Fruit fly (Drosophila melanogaster) whole organism, embryonic: ENCODE data around the gene Jhbp13.

Experiments used
- BEAF-32 ChIP-seq: fragments of 200-800 bp; sonication (Bioruptor generic); optimal IDR thresholded peaks from 3 replicates; lab custom pipeline; 2017; ENCODE audit warnings: missing biosample characterization, missing genetic modification characterization, mild to moderate bottlenecking, moderate library complexity, missing genetic modification reagents
- CG10147 ChIP-seq: fragments of 200-800 bp; sonication (Bioruptor generic); optimal IDR thresholded peaks from 2 replicates; lab custom pipeline; 2019; ENCODE audit warnings: missing biosample characterization, mild to moderate bottlenecking, missing genetic modification characterization, moderate library complexity
- CG1024 ChIP-seq: fragments of 200-800 bp; sonication (Bioruptor generic); IDR thresholded peaks from 2 replicates; pipeline ENCODE4 v1.3.6; 2022; ENCODE audit warnings: missing biosample characterization, missing genetic modification characterization
- CG10267 ChIP-seq: fragments of 200-800 bp; sonication (Bioruptor generic); optimal IDR thresholded peaks from 2 replicates; lab custom pipeline; 2018; ENCODE audit warnings: missing biosample characterization, mild to moderate bottlenecking, missing genetic modification characterization, moderate library complexity
- CG10979 ChIP-seq: fragments of 200-800 bp; sonication (Bioruptor generic); optimal IDR thresholded peaks from 2 replicates; lab custom pipeline; 2018; ENCODE audit warnings: missing biosample characterization, mild to moderate bottlenecking, missing genetic modification characterization, moderate library complexity
- CG11560 ChIP-seq: fragments of 200-800 bp; sonication (Bioruptor generic); IDR thresholded peaks from 3 replicates; pipeline ENCODE4 v1.3.6; 2022; ENCODE audit warnings: missing biosample characterization, missing genetic modification characterization
- CG11695 ChIP-seq: fragments of 200-800 bp; sonication (Bioruptor generic); IDR thresholded peaks from 3 replicates; pipeline ENCODE4 v1.3.6; 2022; ENCODE audit warnings: missing biosample characterization, missing genetic modification characterization
- CG13287 ChIP-seq: fragments of 200-800 bp; sonication (Bioruptor generic); IDR thresholded peaks from 2 replicates; pipeline ENCODE4 v1.3.6; 2022; ENCODE audit warnings: missing biosample characterization, missing genetic modification characterization; ENCODE audit not compliant: partially characterized antibody
- CG17385 ChIP-seq: fragments of 200-800 bp; sonication (Bioruptor generic); optimal IDR thresholded peaks from 3 replicates; lab custom pipeline; 2018; ENCODE audit warnings: missing biosample characterization, mild to moderate bottlenecking, missing genetic modification characterization
- CG18599 ChIP-seq: fragments of 200-800 bp; sonication (Bioruptor generic); optimal IDR thresholded peaks from 3 replicates; lab custom pipeline; 2017; ENCODE audit warnings: missing biosample characterization, missing genetic modification characterization, mild to moderate bottlenecking, moderate library complexity, missing genetic modification reagents
- CG31388 ChIP-seq: fragments of 200-800 bp; sonication (Bioruptor generic); optimal IDR thresholded peaks from 2 replicates; lab custom pipeline; 2016; ENCODE audit warnings: missing biosample characterization, missing genetic modification characterization
- CG4404 ChIP-seq: fragments of 200-800 bp; sonication (Bioruptor generic); IDR thresholded peaks from 2 replicates; pipeline ENCODE4 v1.3.6; 2022; ENCODE audit warnings: missing biosample characterization, missing genetic modification characterization
- CG4707 ChIP-seq: fragments of 200-800 bp; sonication (Bioruptor generic); optimal IDR thresholded peaks from 2 replicates; lab custom pipeline; 2018; ENCODE audit warnings: missing biosample characterization, mild to moderate bottlenecking, missing genetic modification characterization, moderate library complexity
- CG7745 ChIP-seq: fragments of 200-800 bp; sonication (Bioruptor generic); optimal IDR thresholded peaks from 2 replicates; lab custom pipeline; 2018; ENCODE audit warnings: missing biosample characterization, mild to moderate bottlenecking, missing genetic modification characterization, moderate library complexity
- CG7987 ChIP-seq: fragments of 200-800 bp; sonication (Bioruptor generic); optimal IDR thresholded peaks from 2 replicates; lab custom pipeline; 2018; ENCODE audit warnings: missing biosample characterization, mild to moderate bottlenecking, missing genetic modification characterization, moderate library complexity
- CG8281 ChIP-seq: fragments of 200-800 bp; sonication (Bioruptor generic); optimal IDR thresholded peaks from 2 replicates; lab custom pipeline; 2018; ENCODE audit warnings: missing biosample characterization, mild to moderate bottlenecking, missing genetic modification characterization, moderate library complexity
- CG8478 ChIP-seq: fragments of >200 bp; optimal IDR thresholded peaks from 2 replicates; lab custom pipeline; 2018
- CG8944 ChIP-seq: fragments of 200-800 bp; sonication (Bioruptor generic); optimal IDR thresholded peaks from 3 replicates; lab custom pipeline; 2016; ENCODE audit warnings: missing biosample characterization, missing genetic modification characterization
- CG9215 ChIP-seq: fragments of 200-800 bp; sonication (Bioruptor generic); IDR thresholded peaks from 2 replicates; pipeline ENCODE4 v1.3.6; 2022; ENCODE audit warnings: missing biosample characterization, missing genetic modification characterization
- Dll ChIP-seq: fragments of 200-800 bp; sonication (Bioruptor generic); IDR thresholded peaks from 4 replicates; pipeline ENCODE4 v1.3.6; 2022; ENCODE audit warnings: missing biosample characterization, missing genetic modification characterization; ENCODE audit not compliant: partially characterized antibody
- E2f2 ChIP-seq: fragments of 200-800 bp; sonication (Bioruptor generic); IDR thresholded peaks from 2 replicates; pipeline ENCODE4 v1.3.6; 2022; ENCODE audit warnings: missing biosample characterization, missing genetic modification characterization
- Fer3 ChIP-seq: fragments of 200-800 bp; sonication (Bioruptor generic); optimal IDR thresholded peaks from 2 replicates; lab custom pipeline; 2018; ENCODE audit warnings: missing biosample characterization, mild to moderate bottlenecking, missing genetic modification characterization, moderate library complexity
- HLH4C ChIP-seq: fragments of 200-800 bp; sonication (Bioruptor generic); IDR thresholded peaks from 3 replicates; pipeline ENCODE4 v1.3.6; 2022; ENCODE audit warnings: missing biosample characterization, missing genetic modification characterization; ENCODE audit not compliant: partially characterized antibody
- Kr ChIP-seq: fragments of 200-800 bp; sonication (Bioruptor generic); optimal IDR thresholded peaks from 2 replicates; lab custom pipeline; 2017; ENCODE audit warnings: missing biosample characterization, mild to moderate bottlenecking, missing genetic modification characterization
- Mad ChIP-seq: fragments of 200-800 bp; sonication (Bioruptor generic); optimal IDR thresholded peaks from 2 replicates; lab custom pipeline; 2016; ENCODE audit warnings: missing biosample characterization, missing genetic modification characterization
- Max ChIP-seq: fragments of 200-800 bp; sonication (Bioruptor generic); optimal IDR thresholded peaks from 2 replicates; lab custom pipeline; 2016; ENCODE audit warnings: missing biosample characterization, mild to moderate bottlenecking, missing genetic modification characterization
- Med ChIP-seq: fragments of 200-800 bp; sonication (Bioruptor generic); peaks from one replicate; lab custom pipeline; 2016; ENCODE audit warnings: missing biosample characterization, missing genetic modification characterization, mild to moderate bottlenecking, inconsistent platforms, moderate library complexity
- NC2α ChIP-seq: fragments of 200-800 bp; sonication (Bioruptor generic); optimal IDR thresholded peaks from 2 replicates; lab custom pipeline; 2016; ENCODE audit warnings: missing biosample characterization, missing genetic modification characterization
- NfI ChIP-seq: fragments of 200-800 bp; sonication (Bioruptor generic); optimal IDR thresholded peaks from 3 replicates; lab custom pipeline; 2018; ENCODE audit warnings: missing biosample characterization, mild to moderate bottlenecking, missing genetic modification characterization, moderate library complexity
- Usf ChIP-seq: fragments of 200-800 bp; sonication (Bioruptor generic); optimal IDR thresholded peaks from 2 replicates; lab custom pipeline; 2017; ENCODE audit warnings: missing genotype, missing biosample characterization, missing genetic modification characterization
- bbx ChIP-seq: fragments of 200-800 bp; sonication (Bioruptor generic); IDR thresholded peaks from 2 replicates; pipeline ENCODE4 v1.3.6; 2022; ENCODE audit warnings: missing biosample characterization, missing genetic modification characterization; ENCODE audit not compliant: partially characterized antibody
- chinmo ChIP-seq: fragments of 200-800 bp; sonication (Bioruptor generic); IDR thresholded peaks from 4 replicates; pipeline ENCODE4 v1.3.6; 2022; ENCODE audit warnings: missing biosample characterization, missing genetic modification characterization; ENCODE audit not compliant: partially characterized antibody
- da ChIP-seq: fragments of 200-800 bp; sonication (Bioruptor generic); optimal IDR thresholded peaks from 2 replicates; lab custom pipeline; 2016; ENCODE audit warnings: missing biosample characterization, missing genetic modification characterization
- disco-r ChIP-seq: fragments of 200-800 bp; sonication (Bioruptor generic); optimal IDR thresholded peaks from 2 replicates; lab custom pipeline; 2016; ENCODE audit warnings: missing biosample characterization, missing genetic modification characterization
- dmrt99B ChIP-seq: fragments of 200-800 bp; sonication (Bioruptor generic); optimal IDR thresholded peaks from 2 replicates; lab custom pipeline; 2018; ENCODE audit warnings: missing biosample characterization, mild to moderate bottlenecking, missing genetic modification characterization, moderate library complexity
- dpn ChIP-seq, 2 experiments: fragments of 200-800 bp; sonication (Bioruptor generic); optimal IDR thresholded peaks; 3 replicates each; lab custom pipeline; 2016; ENCODE audit warnings: missing biosample characterization in 2 of 2, missing genetic modification characterization in 2 of 2
- exex ChIP-seq: fragments of 200-800 bp; sonication (Bioruptor generic); optimal IDR thresholded peaks from 4 replicates; lab custom pipeline; 2018; ENCODE audit warnings: missing biosample characterization, mild to moderate bottlenecking, missing genetic modification characterization, moderate library complexity
- gfzf ChIP-seq: fragments of 200-800 bp; sonication (Bioruptor generic); optimal IDR thresholded peaks from 2 replicates; lab custom pipeline; 2016; ENCODE audit warnings: missing biosample characterization, mild to moderate bottlenecking, missing genetic modification characterization, moderate library complexity
- ham ChIP-seq: fragments of 200-800 bp; sonication (Bioruptor generic); IDR thresholded peaks from 2 replicates; pipeline ENCODE4 v1.3.6; 2022; ENCODE audit warnings: missing biosample characterization, missing genetic modification characterization
- kay ChIP-seq: fragments of 200-800 bp; sonication (Bioruptor generic); optimal IDR thresholded peaks from 2 replicates; lab custom pipeline; 2016; ENCODE audit warnings: missing biosample characterization, missing genetic modification characterization
- lbe ChIP-seq: fragments of 200-800 bp; sonication (Bioruptor generic); optimal IDR thresholded peaks from 2 replicates; lab custom pipeline; 2016; ENCODE audit warnings: missing biosample characterization, mild to moderate bottlenecking, missing genetic modification characterization
- luna ChIP-seq: fragments of 200-800 bp; sonication (Bioruptor generic); optimal IDR thresholded peaks from 2 replicates; lab custom pipeline; 2016; ENCODE audit warnings: missing biosample characterization, missing genetic modification characterization
- pita ChIP-seq: fragments of 200-800 bp; sonication (Bioruptor generic); optimal IDR thresholded peaks from 2 replicates; lab custom pipeline; 2017; ENCODE audit warnings: missing biosample characterization, mild to moderate bottlenecking, missing genetic modification characterization
- prd ChIP-seq, 3 experiments: fragments of >200 bp in 2 of 3; fragments of 200-800 bp in 1 of 3; sonication (Bioruptor generic) in 1 of 3; optimal IDR thresholded peaks in 2 of 3; IDR thresholded peaks in 1 of 3; 2 replicates in 2 of 3; 3 replicates in 1 of 3; pipeline versions ENCODE4 v1.3.6 to Lab custom; 2017 to 2022; ENCODE audit warnings: missing biosample characterization in 1 of 3, missing genetic modification characterization in 1 of 3
- psq ChIP-seq: fragments of 200-800 bp; sonication (Bioruptor generic); optimal IDR thresholded peaks from 2 replicates; lab custom pipeline; 2017; ENCODE audit warnings: missing biosample characterization, missing genetic modification characterization
- sens ChIP-seq: fragments of 200-800 bp; sonication (Bioruptor generic); peaks from one replicate; lab custom pipeline; 2016; ENCODE audit warnings: missing biosample characterization, missing genetic modification characterization
- sens-2 ChIP-seq: fragments of 200-800 bp; sonication (Bioruptor generic); IDR thresholded peaks from 2 replicates; pipeline ENCODE4 v1.3.6; 2022; ENCODE audit warnings: missing biosample characterization, missing genetic modification characterization
- slp2 ChIP-seq: fragments of 200-800 bp; sonication (Bioruptor generic); optimal IDR thresholded peaks from 2 replicates; lab custom pipeline; 2016; ENCODE audit warnings: missing biosample characterization, missing genetic modification characterization
- stwl ChIP-seq: fragments of 200-800 bp; sonication (Bioruptor generic); optimal IDR thresholded peaks from 3 replicates; lab custom pipeline; 2018; ENCODE audit warnings: missing biosample characterization, mild to moderate bottlenecking, missing genetic modification characterization, moderate library complexity
- trh ChIP-seq: fragments of 200-800 bp; sonication (Bioruptor generic); optimal IDR thresholded peaks from 2 replicates; lab custom pipeline; 2016; ENCODE audit warnings: missing biosample characterization, missing genetic modification characterization
- zfh1 ChIP-seq: fragments of 200-800 bp; sonication (Bioruptor generic); IDR thresholded peaks from 3 replicates; pipeline ENCODE4 v1.3.6; 2022; ENCODE audit warnings: missing biosample characterization, missing genetic modification characterization

Jhbp13 gene

DNA sequence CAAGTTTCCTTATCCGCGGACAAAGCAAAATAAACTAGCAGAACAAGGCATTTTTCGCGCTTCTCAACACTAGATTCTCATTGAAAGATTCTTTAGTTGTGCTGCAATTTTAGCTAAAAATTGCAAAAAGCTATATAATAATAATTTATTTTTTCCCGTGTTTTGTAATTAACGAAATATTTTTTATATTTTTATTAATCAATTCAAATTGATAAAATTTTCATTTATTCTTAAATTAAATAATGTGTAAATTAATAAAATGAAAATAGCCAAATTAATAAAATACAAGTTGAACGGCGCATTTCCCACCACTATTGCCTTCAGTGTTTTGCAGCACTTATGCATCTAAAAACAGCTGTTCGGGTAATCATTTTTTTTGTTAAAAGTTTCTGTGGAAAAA is 46.7 kb downstream of the Jhbp13 start, which contains the start of the genes Drep4 and Uvrag (continued):
- peak; percentile 20 for TF ChIP-seq trh (GFP tag; lab: Kevin White, UChicago)
- TF ChIP-seq lbe, result no peak
- TF ChIP-seq dpn (GFP tag; optimal IDR thresholded peaks at IDR 0.05; lab: Kevin White, UChicago), result peak in 1 of 2 experiments; percentile 76
- TF ChIP-seq CG9215 (GFP tag; lab: Robert Waterston, UW), result peak; percentile 71
- no peak for TF ChIP-seq ham (GFP tag; lab: Robert Waterston, UW)
- peak; percentile 33 for TF ChIP-seq BEAF-32 (GFP tag; lab: Kevin White, UChicago)
- TF ChIP-seq CG4404 (GFP tag; lab: Robert Waterston, UW), result peak; percentile 32; the same call in 1 of the 2 replicates
- TF ChIP-seq da (GFP tag; lab: Kevin White, UChicago), result no peak
- no peak for TF ChIP-seq CG4707 (GFP tag; lab: Kevin White, UChicago)
- no peak for TF ChIP-seq CG7745 (tag; lab: Kevin White, UChicago)
- TF ChIP-seq Med (GFP tag; lab: Kevin White, UChicago), result no peak
- no peak for TF ChIP-seq chinmo (GFP tag; lab: Robert Waterston, UW)
- no peak for TF ChIP-seq E2f2
- TF ChIP-seq zfh1 (GFP tag; lab: Robert Waterston, UW), result no peak
- peak; percentile 40 for TF ChIP-seq kay (GFP tag; lab: Kevin White, UChicago)
- no peak for TF ChIP-seq CG8478
- TF ChIP-seq CG31388 (GFP tag; lab: Kevin White, UChicago), result no peak
- no peak for TF ChIP-seq bbx (GFP tag; lab: Robert Waterston, UW)
- peak; percentile 51 for TF ChIP-seq CG17385 (GFP tag; lab: Kevin White, UChicago)
- peak; percentile 73 for TF ChIP-seq NfI (GFP tag; lab: Kevin White, UChicago)
- TF ChIP-seq luna (GFP tag; lab: Kevin White, UChicago), result no peak
- TF ChIP-seq CG1024 (GFP tag; lab: Robert Waterston, UW), result no peak
- peak; percentile 52 for TF ChIP-seq Fer3 (tag; lab: Kevin White, UChicago)
- TF ChIP-seq Kr (GFP tag; lab: Kevin White, UChicago), result no peak
- TF ChIP-seq HLH4C, result no peak
- TF ChIP-seq CG10979 (tag; lab: Kevin White, UChicago), result peak; percentile 68
- TF ChIP-seq prd (optimal IDR thresholded peaks at IDR 0.05; lab: Kevin White, UChicago), result no peak
- TF ChIP-seq prd (GFP tag; IDR thresholded peaks at IDR 0.05; lab: Robert Waterston, UW), result peak; percentile 59; the same call in 1 of the 3 replicates
- TF ChIP-seq pita (GFP tag; lab: Kevin White, UChicago), result no peak
- TF ChIP-seq CG10147 (GFP tag; lab: Kevin White, UChicago), result no peak
- TF ChIP-seq CG11560 (tag; lab: Robert Waterston, UW), result no peak
- no peak for TF ChIP-seq dmrt99B (tag; lab: Kevin White, UChicago)
- TF ChIP-seq psq (GFP tag; lab: Kevin White, UChicago), result peak; percentile 44
- no peak for TF ChIP-seq CG8944
- TF ChIP-seq CG8281, result no peak
- no peak for TF ChIP-seq Mad (GFP tag; lab: Kevin White, UChicago)
- no peak for TF ChIP-seq NC2α
- TF ChIP-seq CG10267 (tag; lab: Kevin White, UChicago), result peak; percentile 97
- TF ChIP-seq sens-2 (GFP tag; lab: Robert Waterston, UW), result no peak
- no peak for TF ChIP-seq gfzf (GFP tag; lab: Kevin White, UChicago)
- no peak for TF ChIP-seq CG7987 (GFP tag; lab: Kevin White, UChicago)
- no peak for TF ChIP-seq exex (tag; lab: Kevin White, UChicago)
- TF ChIP-seq Dll, result no peak
- no peak for TF ChIP-seq CG13287
- no peak for TF ChIP-seq disco-r (GFP tag; lab: Kevin White, UChicago)
- peak; percentile 75 for TF ChIP-seq stwl (tag; lab: Kevin White, UChicago)
- no peak for TF ChIP-seq CG11695 (GFP tag; lab: Robert Waterston, UW)
- no peak for TF ChIP-seq CG18599 (GFP tag; lab: Kevin White, UChicago)
- TF ChIP-seq sens (GFP tag; lab: Kevin White, UChicago), result peak; percentile 83
- peak; percentile 30 for TF ChIP-seq Max (GFP tag; lab: Kevin White, UChicago)
- TF ChIP-seq slp2 (GFP tag; lab: Kevin White, UChicago), result no peak
- peak; percentile 7 for TF ChIP-seq Usf
